Worm (Caenorhabditis elegans) whole organism, L2 larva: Measurements from ENCODE around the gene T10F2.5.

Experiments used
- C34F6.9 ChIP-seq: fragments of 150-350 bp; optimal IDR thresholded peaks from 2 replicates; lab custom pipeline; 2014; ENCODE audit warnings: missing biosample characterization, missing genetic modification characterization
- F13H6.1 ChIP-seq: sonication (generic microtip); optimal IDR thresholded peaks from 2 replicates; lab custom pipeline; 2016; ENCODE audit warnings: missing genetic modification characterization, missing compliant biosample characterization
- R02D3.7 ChIP-seq: fragments of 150-350 bp; optimal IDR thresholded peaks from 2 replicates; lab custom pipeline; 2014; ENCODE audit warnings: missing biosample characterization, missing genetic modification characterization
- ZK546.5 ChIP-seq: sonication (generic microtip); optimal IDR thresholded peaks from 2 replicates; lab custom pipeline; 2017; ENCODE audit warnings: missing biosample characterization, missing genetic modification characterization
- blmp-1 ChIP-seq: sonication (generic microtip); optimal IDR thresholded peaks from 2 replicates; lab custom pipeline; 2017; ENCODE audit warnings: missing genetic modification characterization, mild to moderate bottlenecking, missing compliant biosample characterization, antibody characterized with exemption, moderate library complexity; ENCODE audit not compliant: insufficient read depth
- ceh-82 ChIP-seq: fragments of 150-350 bp; optimal IDR thresholded peaks from 2 replicates; lab custom pipeline; 2014; ENCODE audit warnings: missing biosample characterization, missing genetic modification characterization
- crh-2 ChIP-seq: sonication (generic microtip); optimal IDR thresholded peaks from 2 replicates; lab custom pipeline; 2017; ENCODE audit warnings: missing biosample characterization, missing genetic modification characterization
- egl-27 ChIP-seq: sonication (generic microtip); optimal IDR thresholded peaks from 3 replicates; lab custom pipeline; 2017; ENCODE audit warnings: missing biosample characterization, missing genetic modification reagents, missing genetic modification characterization
- elt-1 ChIP-seq: fragments of 150-350 bp; optimal IDR thresholded peaks from 2 replicates; lab custom pipeline; 2014; ENCODE audit warnings: missing biosample characterization, missing genetic modification characterization
- elt-3 ChIP-seq: sonication (generic microtip); optimal IDR thresholded peaks from 2 replicates; lab custom pipeline; 2017; ENCODE audit warnings: missing biosample characterization, missing genetic modification characterization
- fos-1 ChIP-seq: fragments of 150-350 bp; optimal IDR thresholded peaks from 2 replicates; lab custom pipeline; 2014; ENCODE audit warnings: missing biosample characterization, missing genetic modification characterization
- gmeb-1 ChIP-seq: fragments of 150-350 bp; optimal IDR thresholded peaks from 2 replicates; lab custom pipeline; 2014; ENCODE audit warnings: missing biosample characterization, missing genetic modification characterization
- lin-11 ChIP-seq: fragments of 150-350 bp; sonication (generic microtip); optimal IDR thresholded peaks from 2 replicates; lab custom pipeline; 2014; ENCODE audit warnings: missing biosample characterization, missing genetic modification characterization, inconsistent platforms, mixed read lengths
- lin-13 ChIP-seq: fragments of 150-350 bp; optimal IDR thresholded peaks from 2 replicates; lab custom pipeline; 2014; ENCODE audit warnings: missing biosample characterization, missing genetic modification reagents, missing genetic modification characterization
- lin-39 ChIP-seq: fragments of 150-350 bp; optimal IDR thresholded peaks from 2 replicates; lab custom pipeline; 2014; ENCODE audit warnings: missing biosample characterization, missing genetic modification reagents, missing genetic modification characterization
- lsy-2 ChIP-seq, 2 experiments: fragments of 150-350 bp in 1 of 2; sonication (generic microtip) in 1 of 2; optimal IDR thresholded peaks; 2 replicates each; lab custom pipeline; 2014 to 2017; ENCODE audit warnings: missing biosample characterization in 2 of 2, missing genetic modification characterization in 2 of 2
- mab-5 ChIP-seq: fragments of 150-350 bp; optimal IDR thresholded peaks from 2 replicates; lab custom pipeline; 2014; ENCODE audit warnings: missing biosample characterization, missing genetic modification characterization
- mbf-1 ChIP-seq: sonication (generic microtip); optimal IDR thresholded peaks from 2 replicates; lab custom pipeline; 2017; ENCODE audit warnings: missing biosample characterization, missing genetic modification characterization
- mdl-1 ChIP-seq, 2 experiments: fragments of 150-350 bp in 1 of 2; sonication (generic microtip) in 1 of 2; optimal IDR thresholded peaks; 2 replicates each; lab custom pipeline; 2017; ENCODE audit warnings: missing biosample characterization in 2 of 2, missing genetic modification characterization in 2 of 2
- nhr-10 ChIP-seq: sonication (generic microtip); optimal IDR thresholded peaks from 2 replicates; lab custom pipeline; 2017; ENCODE audit warnings: missing biosample characterization, missing genetic modification characterization
- nhr-11 ChIP-seq: fragments of 150-350 bp; optimal IDR thresholded peaks from 2 replicates; lab custom pipeline; 2014; ENCODE audit warnings: missing biosample characterization, missing genetic modification characterization
- nhr-23 ChIP-seq: fragments of 150-350 bp; optimal IDR thresholded peaks from 2 replicates; lab custom pipeline; 2014; ENCODE audit warnings: missing biosample characterization, missing genetic modification reagents, missing genetic modification characterization
- nhr-237 ChIP-seq: fragments of 150-350 bp; optimal IDR thresholded peaks from 2 replicates; lab custom pipeline; 2014; ENCODE audit warnings: missing biosample characterization, missing genetic modification characterization
- nhr-25 ChIP-seq: fragments of 150-350 bp; sonication (generic microtip); optimal IDR thresholded peaks from 3 replicates; lab custom pipeline; 2014; ENCODE audit warnings: missing biosample characterization, missing genetic modification characterization
- nhr-77 ChIP-seq: fragments of 150-350 bp; optimal IDR thresholded peaks from 2 replicates; lab custom pipeline; 2014; ENCODE audit warnings: missing biosample characterization, missing genetic modification characterization
- peb-1 ChIP-seq: fragments of 150-350 bp; optimal IDR thresholded peaks from 2 replicates; lab custom pipeline; 2014; ENCODE audit warnings: missing biosample characterization, missing genetic modification characterization
- sma-3 ChIP-seq: sonication (generic microtip); optimal IDR thresholded peaks from 2 replicates; lab custom pipeline; 2016; ENCODE audit warnings: missing genetic modification reagents, missing genetic modification characterization, missing compliant biosample characterization
- snpc-4 ChIP-seq: fragments of 150-350 bp; optimal IDR thresholded peaks from 2 replicates; lab custom pipeline; 2014; ENCODE audit warnings: missing biosample characterization, missing genetic modification characterization
- unc-39 ChIP-seq: fragments of 150-350 bp; optimal IDR thresholded peaks from 2 replicates; lab custom pipeline; 2014; ENCODE audit warnings: missing biosample characterization, missing genetic modification characterization
- unc-55 ChIP-seq: fragments of 150-350 bp; sonication (generic microtip); optimal IDR thresholded peaks from 3 replicates; lab custom pipeline; 2014; ENCODE audit warnings: missing biosample characterization, missing genetic modification reagents, missing genetic modification characterization
- zag-1 ChIP-seq: fragments of 150-350 bp; optimal IDR thresholded peaks from 2 replicates; lab custom pipeline; 2014; ENCODE audit warnings: missing biosample characterization, missing genetic modification characterization
- ztf-1 ChIP-seq: fragments of 200-800 bp; sonication (Bioruptor generic); conservative IDR thresholded peaks from 2 replicates; pipeline ENCODE4 v1.3.6; 2022; ENCODE audit warnings: missing genetic modification characterization, missing compliant biosample characterization
- ztf-11 ChIP-seq: sonication (generic microtip); optimal IDR thresholded peaks from 2 replicates; lab custom pipeline; 2017; ENCODE audit warnings: missing biosample characterization, missing genetic modification characterization
- ztf-4 ChIP-seq: fragments of 150-350 bp; optimal IDR thresholded peaks from 2 replicates; lab custom pipeline; 2014; ENCODE audit warnings: missing biosample characterization, missing genetic modification characterization

The T10F2.5 gene

ce11 chrIII:5158674-5159073 lies 731 bp downstream of the T10F2.5 start, which contains the start of gene oxy-4:
TSS of gene oxy-4 (minus strand) at chrIII:5158774.
- no peak for TF ChIP-seq blmp-1 (tag; lab: Kevin White, UChicago)
- TF ChIP-seq lin-11 (tag; lab: Kevin White, UChicago) = no peak
- TF ChIP-seq peb-1 (tag; lab: Kevin White, UChicago) = no peak
- no peak for TF ChIP-seq nhr-10 (tag; lab: Kevin White, UChicago)
- TF ChIP-seq snpc-4 (tag; lab: Kevin White, UChicago) = no peak
- TF ChIP-seq ztf-4 = no peak
- no peak for TF ChIP-seq elt-1 (tag; lab: Kevin White, UChicago)
- no peak for TF ChIP-seq crh-2
- TF ChIP-seq lin-39 (tag; lab: Kevin White, UChicago) = no peak
- TF ChIP-seq mab-5 (tag; lab: Kevin White, UChicago) = no peak
- no peak for TF ChIP-seq fos-1 (tag; lab: Kevin White, UChicago)
- TF ChIP-seq lin-13 (GFP tag; lab: Kevin White, UChicago) = no peak
- no peak for TF ChIP-seq mdl-1 (tag; optimal IDR thresholded peaks at IDR 0.05; lab: Kevin White, UChicago)

- TF ChIP-seq ztf-1 = no peak
- no peak for TF ChIP-seq snpc-4 (tag; lab: Kevin White, UChicago)
- no peak for TF ChIP-seq ztf-11 (tag; lab: Kevin White, UChicago)
- TF ChIP-seq nhr-237 (tag; lab: Kevin White, UChicago) = no peak
- no peak for TF ChIP-seq unc-39 (tag; lab: Kevin White, UChicago)
- no peak for TF ChIP-seq elt-3 (tag; lab: Kevin White, UChicago)
- no peak for TF ChIP-seq fos-1 (tag; lab: Kevin White, UChicago)
- no peak for TF ChIP-seq gmeb-1
Measured at ce11 chrIII:5155393-5155792, 4.0 kb downstream of the T10F2.5 start.

ce11 chrIII:5153137-5153536 lies 6.3 kb downstream of the T10F2.5 start, which contains the start of the genes rbm-42 and grwd-1:
TSS of gene rbm-42 (minus strand) at chrIII:5153229.
TSS of gene grwd-1 (plus strand) at chrIII:5153464.
- TF ChIP-seq lsy-2 (tag; optimal IDR thresholded peaks at IDR 0.05; lab: Kevin White, UChicago) (peak in 1 of 2 experiments; percentile 54), C34F6.9 (tag; lab: Kevin White, UChicago) (peak; percentile 64), sma-3 (no peak), unc-55 (GFP tag; lab: Kevin White, UChicago) (peak; percentile 80), crh-2 (peak; percentile 21)
- TF ChIP-seq, all 48 proteins: peak for 4

ce11 chrIII:5150980-5151379 lies 8.4 kb downstream of the T10F2.5 start:
- no peak for TF ChIP-seq elt-1 (tag; lab: Kevin White, UChicago)
- TF ChIP-seq ceh-82 = no peak
- TF ChIP-seq R02D3.7 (tag; lab: Kevin White, UChicago) = no peak
- no peak for TF ChIP-seq nhr-23
- no peak for TF ChIP-seq C34F6.9 (tag; lab: Kevin White, UChicago)
- TF ChIP-seq ZK546.5 (tag; lab: Kevin White, UChicago) = no peak
- TF ChIP-seq mbf-1 (tag; lab: Kevin White, UChicago) = no peak
- TF ChIP-seq elt-3 (tag; lab: Kevin White, UChicago) = no peak
- TF ChIP-seq crh-2 = no peak
- TF ChIP-seq lin-11 (tag; lab: Kevin White, UChicago) = no peak

- TF ChIP-seq lin-13 (GFP tag; lab: Kevin White, UChicago) (no peak), nhr-77 (tag; lab: Kevin White, UChicago) (no peak), zag-1 (no peak), egl-27 (no peak), unc-55 (GFP tag; lab: Kevin White, UChicago) (no peak), mab-5 (tag; lab: Kevin White, UChicago) (no peak), nhr-25 (tag; lab: Kevin White, UChicago) (no peak), nhr-11 (tag; lab: Kevin White, UChicago) (no peak), F13H6.1 (tag; lab: Kevin White, UChicago) (no peak), sma-3 (no peak), fos-1 (tag; lab: Kevin White, UChicago) (no peak), snpc-4 (tag; lab: Kevin White, UChicago) (no peak), mdl-1 (tag; optimal IDR thresholded peaks at IDR 0.05; lab: Kevin White, UChicago) (no peak), lin-39 (tag; lab: Kevin White, UChicago) (no peak), blmp-1 (tag; lab: Kevin White, UChicago) (no peak)
Measured at ce11 chrIII:5150012-5150411, 9.4 kb downstream of the T10F2.5 start.
